1 fruit fly cellular context compared by ENCODE assay signal in genomic region chr3L:815234-816200, dm6.
TF ChIP-seq lines count a peak whose summit lies in the region.

No protein-coding gene starts in this region.

TF ChIP-seq in whole organism, embryonic, 481 proteins besides CTCF, POLR2A, EP300 and RAD21 (continued from another document and continues in another):
- no peak for TF ChIP-seq CG18599 (GFP tag; optimal IDR thresholded peaks at IDR 0.05; lab: Kevin White, UChicago)
- no peak for TF ChIP-seq CG16813 (GFP tag; IDR thresholded peaks at IDR 0.05; lab: Robert Waterston, UW; ENCODE audit: partially characterized antibody)
- TF ChIP-seq CG3163 (GFP tag; optimal IDR thresholded peaks at IDR 0.05; lab: Kevin White, UChicago), result no peak
- TF ChIP-seq CG33213 (GFP tag; optimal IDR thresholded peaks at IDR 0.05; lab: Kevin White, UChicago), result no peak
- TF ChIP-seq Hmr (GFP tag; optimal IDR thresholded peaks at IDR 0.05; lab: Kevin White, UChicago), result no peak
- peak; percentile 68 for TF ChIP-seq crol (GFP tag; IDR thresholded peaks at IDR 0.05; lab: Robert Waterston, UW)
- no peak for TF ChIP-seq CG15514 (GFP tag; optimal IDR thresholded peaks at IDR 0.05; lab: Kevin White, UChicago)
- no peak for TF ChIP-seq Sry-β (GFP tag; optimal IDR thresholded peaks at IDR 0.05; lab: Kevin White, UChicago)
- TF ChIP-seq wek (GFP tag; optimal IDR thresholded peaks at IDR 0.05; lab: Kevin White, UChicago), result no peak
- no peak for TF ChIP-seq CG17568 (GFP tag; optimal IDR thresholded peaks at IDR 0.05; lab: Kevin White, UChicago)
- TF ChIP-seq knrl (GFP tag; IDR thresholded peaks at IDR 0.05; lab: Robert Waterston, UW; ENCODE audit: partially characterized antibody), result no peak
- no peak for TF ChIP-seq CG12219 (GFP tag; optimal IDR thresholded peaks at IDR 0.05; lab: Kevin White, UChicago)
- TF ChIP-seq dan (GFP tag; IDR thresholded peaks at IDR 0.05; lab: Robert Waterston, UW), result no peak
- TF ChIP-seq cas (GFP tag; IDR thresholded peaks at IDR 0.05; lab: Robert Waterston, UW), result no peak
- TF ChIP-seq da (GFP tag; optimal IDR thresholded peaks at IDR 0.05; lab: Kevin White, UChicago), result peak; percentile 22
- TF ChIP-seq ATbp (GFP tag; optimal IDR thresholded peaks at IDR 0.05; lab: Kevin White, UChicago), result peak; percentile 48
- TF ChIP-seq chn (GFP tag; optimal IDR thresholded peaks at IDR 0.05; lab: Kevin White, UChicago), result no peak
- no peak for TF ChIP-seq dati (GFP tag; IDR thresholded peaks at IDR 0.05; lab: Robert Waterston, UW)
- TF ChIP-seq NfI (GFP tag; optimal IDR thresholded peaks at IDR 0.05; lab: Kevin White, UChicago), result peak; percentile 40
- no peak for TF ChIP-seq CG1792 (GFP tag; optimal IDR thresholded peaks at IDR 0.05; lab: Kevin White, UChicago)
- TF ChIP-seq gfzf (GFP tag; optimal IDR thresholded peaks at IDR 0.05; lab: Kevin White, UChicago), result no peak
- no peak for TF ChIP-seq gsb-n (tag; optimal IDR thresholded peaks at IDR 0.05; lab: Kevin White, UChicago)
- no peak for TF ChIP-seq CHES-1-like (GFP tag; optimal IDR thresholded peaks at IDR 0.05; lab: Kevin White, UChicago)
- no peak for TF ChIP-seq HLH54F (GFP tag; optimal IDR thresholded peaks at IDR 0.05; lab: Kevin White, UChicago)
- TF ChIP-seq CG10209 (GFP tag; optimal IDR thresholded peaks at IDR 0.05; lab: Kevin White, UChicago), result no peak
- TF ChIP-seq lmd (GFP tag; IDR thresholded peaks at IDR 0.05; lab: Robert Waterston, UW), result peak; percentile 58
- no peak for TF ChIP-seq CG2875 (GFP tag; optimal IDR thresholded peaks at IDR 0.05; lab: Kevin White, UChicago)
- no peak for TF ChIP-seq pum (GFP tag; optimal IDR thresholded peaks at IDR 0.05; lab: Kevin White, UChicago)
- TF ChIP-seq p53 (GFP tag; optimal IDR thresholded peaks at IDR 0.05; lab: Kevin White, UChicago), result no peak
- TF ChIP-seq CG18011 (GFP tag; optimal IDR thresholded peaks at IDR 0.05; lab: Kevin White, UChicago), result no peak
- TF ChIP-seq twi (tag; optimal IDR thresholded peaks at IDR 0.05; lab: Kevin White, UChicago), result peak; percentile 99
- TF ChIP-seq br (optimal IDR thresholded peaks at IDR 0.05; lab: Kevin White, UChicago), result no peak
- TF ChIP-seq nau (GFP tag; optimal IDR thresholded peaks at IDR 0.05; lab: Kevin White, UChicago), result no peak
- no peak for TF ChIP-seq HLH4C (GFP tag; IDR thresholded peaks at IDR 0.05; lab: Robert Waterston, UW; ENCODE audit: partially characterized antibody)
- TF ChIP-seq CG13123 (GFP tag; optimal IDR thresholded peaks at IDR 0.05; lab: Kevin White, UChicago), result no peak
- no peak for TF ChIP-seq pnt (GFP tag; optimal IDR thresholded peaks at IDR 0.05; lab: Kevin White, UChicago)
- TF ChIP-seq otp (GFP tag; IDR thresholded peaks at IDR 0.05; lab: Robert Waterston, UW), result no peak
- TF ChIP-seq kah (GFP tag; optimal IDR thresholded peaks at IDR 0.05; lab: Kevin White, UChicago), result no peak
- TF ChIP-seq amos (GFP tag; IDR thresholded peaks at IDR 0.05; lab: Robert Waterston, UW; ENCODE audit: partially characterized antibody), result no peak
- TF ChIP-seq Nf-YA (GFP tag; IDR thresholded peaks at IDR 0.05; lab: Robert Waterston, UW), result peak; percentile 44; the same call in 1 of the 2 replicates
- no peak for TF ChIP-seq CG8290 (GFP tag; optimal IDR thresholded peaks at IDR 0.05; lab: Kevin White, UChicago)
- TF ChIP-seq CG8290 (tag; optimal IDR thresholded peaks at IDR 0.05; lab: Kevin White, UChicago), result no peak
- TF ChIP-seq lola (GFP tag; optimal IDR thresholded peaks at IDR 0.05; lab: Kevin White, UChicago), result no peak
- TF ChIP-seq hb (GFP tag; IDR thresholded peaks at IDR 0.05; lab: Robert Waterston, UW; ENCODE audit: partially characterized antibody), result 0 out of 3 replicates have a peak, but pooled peaks have one; percentile 48
- TF ChIP-seq CG16863 (GFP tag; optimal IDR thresholded peaks at IDR 0.05; lab: Kevin White, UChicago), result no peak
- TF ChIP-seq Taf1 (GFP tag; IDR thresholded peaks at IDR 0.05; lab: Robert Waterston, UW), result no peak
- TF ChIP-seq odd (GFP tag; optimal IDR thresholded peaks at IDR 0.05; lab: Kevin White, UChicago), result peak; percentile 15
- peak; percentile 68 for TF ChIP-seq CG10366 (GFP tag; IDR thresholded peaks at IDR 0.05; lab: Robert Waterston, UW)
- TF ChIP-seq chif (GFP tag; optimal IDR thresholded peaks at IDR 0.05; lab: Kevin White, UChicago), result no peak
- peak; percentile 45; the same call in 1 of the 2 replicates for TF ChIP-seq CG9215 (GFP tag; IDR thresholded peaks at IDR 0.05; lab: Robert Waterston, UW)
- TF ChIP-seq sens (GFP tag; lab: Kevin White, UChicago), result no peak
- TF ChIP-seq fd64A (GFP tag; optimal IDR thresholded peaks at IDR 0.05; lab: Kevin White, UChicago), result no peak
- TF ChIP-seq bsh (GFP tag; optimal IDR thresholded peaks at IDR 0.05; lab: Kevin White, UChicago), result peak in 1 of 2 experiments; percentile 44
- no peak for TF ChIP-seq Bteb2 (GFP tag; optimal IDR thresholded peaks at IDR 0.05; lab: Kevin White, UChicago)
- TF ChIP-seq slou (GFP tag; optimal IDR thresholded peaks at IDR 0.05; lab: Kevin White, UChicago), result no peak
- TF ChIP-seq danr (GFP tag; IDR thresholded peaks at IDR 0.05; lab: Robert Waterston, UW), result no peak
- TF ChIP-seq aop (GFP tag; IDR thresholded peaks at IDR 0.05; lab: Robert Waterston, UW), result peak; percentile 17; the same call in 1 of the 2 replicates
- TF ChIP-seq CG31365 (tag; optimal IDR thresholded peaks at IDR 0.05; lab: Kevin White, UChicago), result no peak
- TF ChIP-seq CG8281 (tag; optimal IDR thresholded peaks at IDR 0.05; lab: Kevin White, UChicago), result no peak
- peak; percentile 64 for TF ChIP-seq CG12769 (tag; optimal IDR thresholded peaks at IDR 0.05; lab: Kevin White, UChicago)
- no peak for TF ChIP-seq CG2889 (GFP tag; IDR thresholded peaks at IDR 0.05; lab: Robert Waterston, UW)
- no peak for TF ChIP-seq CG6175 (GFP tag; IDR thresholded peaks at IDR 0.05; lab: Robert Waterston, UW)
- no peak for TF ChIP-seq ems (GFP tag; optimal IDR thresholded peaks at IDR 0.05; lab: Kevin White, UChicago)
- no peak for TF ChIP-seq trh (GFP tag; optimal IDR thresholded peaks at IDR 0.05; lab: Kevin White, UChicago)
- no peak for TF ChIP-seq CG12299 (tag; optimal IDR thresholded peaks at IDR 0.05; lab: Kevin White, UChicago)
- no peak for TF ChIP-seq Dfd (GFP tag; optimal IDR thresholded peaks at IDR 0.05; lab: Kevin White, UChicago)
- peak; percentile 32 for TF ChIP-seq CG2712 (tag; optimal IDR thresholded peaks at IDR 0.05; lab: Kevin White, UChicago)
- no peak for TF ChIP-seq YL-1 (GFP tag; optimal IDR thresholded peaks at IDR 0.05; lab: Kevin White, UChicago)
- TF ChIP-seq CG7963 (GFP tag; IDR thresholded peaks at IDR 0.05; lab: Robert Waterston, UW; ENCODE audit: partially characterized antibody), result no peak
- peak; percentile 26; the same call in 1 of the 2 replicates for TF ChIP-seq gsb (GFP tag; IDR thresholded peaks at IDR 0.05; lab: Robert Waterston, UW)
- no peak for TF ChIP-seq CG15479 (GFP tag; optimal IDR thresholded peaks at IDR 0.05; lab: Kevin White, UChicago)
- TF ChIP-seq Side (GFP tag; optimal IDR thresholded peaks at IDR 0.05; lab: Kevin White, UChicago), result no peak
- no peak for TF ChIP-seq HLHmδ (GFP tag; optimal IDR thresholded peaks at IDR 0.05; lab: Kevin White, UChicago)
- TF ChIP-seq CG15601 (tag; optimal IDR thresholded peaks at IDR 0.05; lab: Kevin White, UChicago), result peak; percentile 31
- TF ChIP-seq CG1603 (tag; optimal IDR thresholded peaks at IDR 0.05; lab: Kevin White, UChicago), result no peak
- no peak for TF ChIP-seq tin (GFP tag; optimal IDR thresholded peaks at IDR 0.05; lab: Kevin White, UChicago)
- TF ChIP-seq CG10565 (GFP tag; optimal IDR thresholded peaks at IDR 0.05; lab: Kevin White, UChicago), result no peak
- TF ChIP-seq oc (tag; optimal IDR thresholded peaks at IDR 0.05; lab: Kevin White, UChicago), result peak; percentile 58
- TF ChIP-seq CG13424 (tag; optimal IDR thresholded peaks at IDR 0.05; lab: Kevin White, UChicago), result peak; percentile 60
- no peak for TF ChIP-seq toy (GFP tag; IDR thresholded peaks at IDR 0.05; lab: Robert Waterston, UW)
- no peak for TF ChIP-seq CG33557 (GFP tag; optimal IDR thresholded peaks at IDR 0.05; lab: Kevin White, UChicago)
- 0 out of 2 replicates have a peak, but pooled peaks have one; percentile 29 for TF ChIP-seq seq (GFP tag; IDR thresholded peaks at IDR 0.05; lab: Robert Waterston, UW)
- TF ChIP-seq Tbp (GFP tag; optimal IDR thresholded peaks at IDR 0.05; lab: Kevin White, UChicago), result no peak
- peak; percentile 53 for TF ChIP-seq CG11504 (tag; optimal IDR thresholded peaks at IDR 0.05; lab: Kevin White, UChicago)
- TF ChIP-seq B-H2 (GFP tag; optimal IDR thresholded peaks at IDR 0.05; lab: Kevin White, UChicago), result no peak
- no peak for TF ChIP-seq Antp (GFP tag; optimal IDR thresholded peaks at IDR 0.05; lab: Kevin White, UChicago)
- TF ChIP-seq CG18619 (GFP tag; optimal IDR thresholded peaks at IDR 0.05; lab: Kevin White, UChicago), result no peak
- no peak for TF ChIP-seq zen2 (GFP tag; IDR thresholded peaks at IDR 0.05; lab: Robert Waterston, UW; ENCODE audit: partially characterized antibody)
- no peak for TF ChIP-seq sd (tag; optimal IDR thresholded peaks at IDR 0.05; lab: Kevin White, UChicago)
- TF ChIP-seq Awh (GFP tag; IDR thresholded peaks at IDR 0.05; lab: Robert Waterston, UW), result no peak
- no peak for TF ChIP-seq D (optimal IDR thresholded peaks at IDR 0.05; lab: Kevin White, UChicago)
- no peak for TF ChIP-seq D (GFP tag; optimal IDR thresholded peaks at IDR 0.05; lab: Kevin White, UChicago)
- no peak for TF ChIP-seq Bdp1 (GFP tag; optimal IDR thresholded peaks at IDR 0.05; lab: Kevin White, UChicago)
- TF ChIP-seq esg (GFP tag; conservative IDR thresholded peaks at IDR 0.05; lab: Robert Waterston, UW), result peak; percentile 51
- peak; percentile 20 for TF ChIP-seq phol (tag; optimal IDR thresholded peaks at IDR 0.05; lab: Kevin White, UChicago)
- no peak for TF ChIP-seq CG11456 (GFP tag; IDR thresholded peaks at IDR 0.05; lab: Robert Waterston, UW)
- TF ChIP-seq hkb (optimal IDR thresholded peaks at IDR 0.05; lab: Kevin White, UChicago), result no peak
- peak; percentile 40; the same call in 1 of the 2 replicates for TF ChIP-seq hkb (GFP tag; IDR thresholded peaks at IDR 0.05; lab: Robert Waterston, UW)
- peak; percentile 62; the same call in 1 of the 2 replicates for TF ChIP-seq ranshi (GFP tag; IDR thresholded peaks at IDR 0.05; lab: Robert Waterston, UW)
- TF ChIP-seq CG9609 (GFP tag; optimal IDR thresholded peaks at IDR 0.05; lab: Kevin White, UChicago), result no peak
- TF ChIP-seq Lhr (GFP tag; optimal IDR thresholded peaks at IDR 0.05; lab: Kevin White, UChicago), result no peak
- no peak for TF ChIP-seq dm (GFP tag; optimal IDR thresholded peaks at IDR 0.05; lab: Kevin White, UChicago)
- TF ChIP-seq CG7556 (GFP tag; optimal IDR thresholded peaks at IDR 0.05; lab: Kevin White, UChicago), result peak; percentile 11
- TF ChIP-seq Eip74EF (GFP tag; optimal IDR thresholded peaks at IDR 0.05; lab: Kevin White, UChicago), result no peak
- no peak for TF ChIP-seq nom (GFP tag; optimal IDR thresholded peaks at IDR 0.05; lab: Kevin White, UChicago)
- no peak for TF ChIP-seq fd3F (GFP tag; optimal IDR thresholded peaks at IDR 0.05; lab: Kevin White, UChicago)
- no peak for TF ChIP-seq bbx (GFP tag; IDR thresholded peaks at IDR 0.05; lab: Robert Waterston, UW; ENCODE audit: partially characterized antibody)
- TF ChIP-seq Xbp1 (GFP tag; optimal IDR thresholded peaks at IDR 0.05; lab: Kevin White, UChicago), result no peak
- no peak for TF ChIP-seq Hr3 (GFP tag; optimal IDR thresholded peaks at IDR 0.05; lab: Kevin White, UChicago)
- TF ChIP-seq CG6683 (GFP tag; optimal IDR thresholded peaks at IDR 0.05; lab: Kevin White, UChicago), result no peak
- TF ChIP-seq CG17328 (GFP tag; IDR thresholded peaks at IDR 0.05; lab: Robert Waterston, UW), result peak; percentile 57
- no peak for TF ChIP-seq vnd (GFP tag; IDR thresholded peaks at IDR 0.05; lab: Robert Waterston, UW; ENCODE audit: partially characterized antibody)
- TF ChIP-seq Gsc (GFP tag; IDR thresholded peaks at IDR 0.05; lab: Robert Waterston, UW), result 0 out of 2 replicates have a peak, but pooled peaks have one; percentile 29
- TF ChIP-seq Doc3 (GFP tag; IDR thresholded peaks at IDR 0.05; lab: Robert Waterston, UW; ENCODE audit: partially characterized antibody), result no peak
- TF ChIP-seq Max (GFP tag; optimal IDR thresholded peaks at IDR 0.05; lab: Kevin White, UChicago), result no peak
- TF ChIP-seq CG10431 (GFP tag; optimal IDR thresholded peaks at IDR 0.05; lab: Kevin White, UChicago), result no peak
- no peak for TF ChIP-seq CG17612 (GFP tag; IDR thresholded peaks at IDR 0.05; lab: Robert Waterston, UW)
- TF ChIP-seq HLH3B (GFP tag; IDR thresholded peaks at IDR 0.05; lab: Robert Waterston, UW), result peak; percentile 53; the same call in 1 of the 2 replicates
- no peak for TF ChIP-seq ab (GFP tag; optimal IDR thresholded peaks at IDR 0.05; lab: Kevin White, UChicago)
- TF ChIP-seq CG8765 (GFP tag; IDR thresholded peaks at IDR 0.05; lab: Robert Waterston, UW), result no peak
- no peak; the same call in 1 of the 2 replicates for TF ChIP-seq CG7372 (GFP tag; IDR thresholded peaks at IDR 0.05; lab: Robert Waterston, UW)
- TF ChIP-seq run (tag; optimal IDR thresholded peaks at IDR 0.05; lab: Kevin White, UChicago), result no peak
- TF ChIP-seq org-1 (GFP tag; optimal IDR thresholded peaks at IDR 0.05; lab: Kevin White, UChicago), result no peak
- no peak for TF ChIP-seq CG6272 (GFP tag; IDR thresholded peaks at IDR 0.05; lab: Robert Waterston, UW)
- TF ChIP-seq Fer2 (tag; optimal IDR thresholded peaks at IDR 0.05; lab: Kevin White, UChicago), result no peak
- no peak for TF ChIP-seq Poxn (GFP tag; IDR thresholded peaks at IDR 0.05; lab: Robert Waterston, UW)
- TF ChIP-seq stc (GFP tag; IDR thresholded peaks at IDR 0.05; lab: Robert Waterston, UW), result no peak
- no peak for TF ChIP-seq pfk (GFP tag; optimal IDR thresholded peaks at IDR 0.05; lab: Kevin White, UChicago)
- no peak for TF ChIP-seq Dip3 (GFP tag; optimal IDR thresholded peaks at IDR 0.05; lab: Kevin White, UChicago)
- TF ChIP-seq pita (GFP tag; optimal IDR thresholded peaks at IDR 0.05; lab: Kevin White, UChicago), result no peak
- TF ChIP-seq ro (GFP tag; IDR thresholded peaks at IDR 0.05; lab: Robert Waterston, UW), result no peak
- TF ChIP-seq CG4854 (GFP tag; optimal IDR thresholded peaks at IDR 0.05; lab: Kevin White, UChicago), result no peak
- TF ChIP-seq H15 (GFP tag; IDR thresholded peaks at IDR 0.05; lab: Robert Waterston, UW), result peak; percentile 46; the same call in 1 of the 3 replicates
- peak; percentile 47 for TF ChIP-seq Rfx (GFP tag; IDR thresholded peaks at IDR 0.05; lab: Robert Waterston, UW)
- no peak for TF ChIP-seq salm (tag; optimal IDR thresholded peaks at IDR 0.05; lab: Kevin White, UChicago)
- TF ChIP-seq fru (optimal IDR thresholded peaks at IDR 0.05; lab: Kevin White, UChicago), result no peak
